Worm (Caenorhabditis elegans): ENCODE data around the gene ugt-46.

The ugt-46 gene

ce11 chrX:536365-536764, 6.3 kb upstream of the ugt-46 start:
- TF ChIP-seq eor-1 (tag; optimal IDR thresholded peaks at IDR 0.05) (no peak), hmg-11 (tag; optimal IDR thresholded peaks at IDR 0.05) (no peak), ceh-82 (tag; optimal IDR thresholded peaks at IDR 0.05) (no peak), unc-62 (GFP tag; optimal IDR thresholded peaks at IDR 0.05) (no peak), R02D3.7 (tag; optimal IDR thresholded peaks at IDR 0.05) (no peak), fkh-2 (tag; optimal IDR thresholded peaks at IDR 0.05) (no peak), elt-3 (tag; optimal IDR thresholded peaks at IDR 0.05) (no peak)

ce11 chrX:535728-536127, 5.6 kb upstream of the ugt-46 start, which contains the start of gene F28C10.3:
Gene F28C10.3, minus strand, starts transcription at chrX:535828.
- no peak for TF ChIP-seq eor-1 (tag; optimal IDR thresholded peaks at IDR 0.05)
- no peak for TF ChIP-seq ztf-4 (tag; optimal IDR thresholded peaks at IDR 0.05)
- no peak for TF ChIP-seq unc-39 (tag; optimal IDR thresholded peaks at IDR 0.05)
- no peak for TF ChIP-seq pha-4 (tag; optimal IDR thresholded peaks at IDR 0.05)
- peak; percentile 93 for TF ChIP-seq nfya-1 (tag; optimal IDR thresholded peaks at IDR 0.05; ENCODE audit: insufficient read depth)
- TF ChIP-seq ama-1 (optimal IDR thresholded peaks at IDR 0.05): no peak
- peak; percentile 79 for TF ChIP-seq mdl-1 (tag; optimal IDR thresholded peaks at IDR 0.05)
- TF ChIP-seq lsy-12 (tag; optimal IDR thresholded peaks at IDR 0.05): peak; percentile 3
- TF ChIP-seq ztf-11 (tag; optimal IDR thresholded peaks at IDR 0.05): no peak
- TF ChIP-seq R02D3.7 (tag; optimal IDR thresholded peaks at IDR 0.05): peak; percentile 75
- peak; percentile 81 for TF ChIP-seq fkh-2 (tag; optimal IDR thresholded peaks at IDR 0.05)
- no peak for TF ChIP-seq sea-2 (GFP tag; optimal IDR thresholded peaks at IDR 0.05)
- TF ChIP-seq tbx-2 (tag; optimal IDR thresholded peaks at IDR 0.05): peak; percentile 83
- TF ChIP-seq elt-2 (tag; optimal IDR thresholded peaks at IDR 0.05): no peak
- TF ChIP-seq nhr-43 (tag; optimal IDR thresholded peaks at IDR 0.05; ENCODE audit: poor library complexity, severe bottlenecking): peak; percentile 93
- TF ChIP-seq mml-1 (tag; optimal IDR thresholded peaks at IDR 0.05): no peak
- no peak for TF ChIP-seq elt-3 (tag; optimal IDR thresholded peaks at IDR 0.05)
- peak; percentile 20 for TF ChIP-seq egl-5 (tag; optimal IDR thresholded peaks at IDR 0.05)
- TF ChIP-seq fkh-10 (GFP tag; optimal IDR thresholded peaks at IDR 0.05): no peak
- no peak for TF ChIP-seq ceh-16 (tag; optimal IDR thresholded peaks at IDR 0.05)
- peak; percentile 23 for TF ChIP-seq snpc-4 (tag; optimal IDR thresholded peaks at IDR 0.05)
- peak; percentile 52 for TF ChIP-seq nhr-76 (tag; optimal IDR thresholded peaks at IDR 0.05)
- no peak for TF ChIP-seq nhr-12 (tag; optimal IDR thresholded peaks at IDR 0.05)
- peak; percentile 91 for TF ChIP-seq hmg-11 (tag; optimal IDR thresholded peaks at IDR 0.05)
- TF ChIP-seq nhr-67 (tag; optimal IDR thresholded peaks at IDR 0.05): no peak
- peak; percentile 77 for TF ChIP-seq ceh-28 (tag; optimal IDR thresholded peaks at IDR 0.05)
- TF ChIP-seq daf-12 (tag; optimal IDR thresholded peaks at IDR 0.05): peak; percentile 87
- no peak for TF ChIP-seq fos-1 (tag; optimal IDR thresholded peaks at IDR 0.05)
- TF ChIP-seq pqm-1 (tag; optimal IDR thresholded peaks at IDR 0.05): peak; percentile 11
- TF ChIP-seq nhr-25 (tag; optimal IDR thresholded peaks at IDR 0.05): peak; percentile 98
- peak; percentile 47 for TF ChIP-seq lin-15B (tag; optimal IDR thresholded peaks at IDR 0.05)
- peak; percentile 74 for TF ChIP-seq ceh-82 (tag; optimal IDR thresholded peaks at IDR 0.05)
- no peak for TF ChIP-seq nhr-28 (tag; optimal IDR thresholded peaks at IDR 0.05)
- TF ChIP-seq ZK546.5 (tag; optimal IDR thresholded peaks at IDR 0.05): no peak
- no peak for TF ChIP-seq aly-2 (tag; optimal IDR thresholded peaks at IDR 0.05)
- peak; percentile 57 for TF ChIP-seq elt-1 (tag; optimal IDR thresholded peaks at IDR 0.05)
- peak; percentile 50 for TF ChIP-seq nhr-11 (tag; optimal IDR thresholded peaks at IDR 0.05)
- peak; percentile 88 for TF ChIP-seq lin-39 (tag; optimal IDR thresholded peaks at IDR 0.05)
- TF ChIP-seq nhr-77 (tag; optimal IDR thresholded peaks at IDR 0.05): peak; percentile 42
- peak; percentile 55 for TF ChIP-seq jun-1 (tag; optimal IDR thresholded peaks at IDR 0.05)
- TF ChIP-seq nhr-23 (tag; optimal IDR thresholded peaks at IDR 0.05): peak; percentile 90
- TF ChIP-seq unc-62 (GFP tag; optimal IDR thresholded peaks at IDR 0.05): peak; percentile 88
- no peak for TF ChIP-seq nhr-237 (tag; optimal IDR thresholded peaks at IDR 0.05)
- no peak for TF ChIP-seq egl-27 (tag; optimal IDR thresholded peaks at IDR 0.05)
- TF ChIP-seq skn-1 (tag; optimal IDR thresholded peaks at IDR 0.05): peak; percentile 79
- TF ChIP-seq zag-1 (tag; optimal IDR thresholded peaks at IDR 0.05): peak; percentile 64
- TF ChIP-seq ceh-9 (tag; optimal IDR thresholded peaks at IDR 0.05): no peak
